Worm (Caenorhabditis elegans) whole organism, L3 larva: ENCODE measurements around the gene C27H5.12.

ENCODE experiments used
- R02D3.7 ChIP-seq: fragments of 150-350 bp; optimal IDR thresholded peaks from 2 replicates; lab custom pipeline; 2014; ENCODE audit warnings: missing biosample characterization, missing genetic modification characterization
- aly-2 ChIP-seq: fragments of 150-350 bp; optimal IDR thresholded peaks from 2 replicates; lab custom pipeline; 2014; ENCODE audit warnings: missing biosample characterization, missing genetic modification characterization
- ceh-82 ChIP-seq: fragments of 150-350 bp; optimal IDR thresholded peaks from 2 replicates; lab custom pipeline; 2014; ENCODE audit warnings: missing biosample characterization, missing genetic modification characterization
- ceh-9 ChIP-seq: sonication (generic microtip); optimal IDR thresholded peaks from 2 replicates; lab custom pipeline; 2018; ENCODE audit warnings: missing biosample characterization, missing genetic modification characterization
- daf-12 ChIP-seq: fragments of 150-350 bp; optimal IDR thresholded peaks from 2 replicates; lab custom pipeline; 2014; ENCODE audit warnings: missing biosample characterization, missing genetic modification reagents, missing genetic modification characterization
- elt-1 ChIP-seq: fragments of 150-350 bp; optimal IDR thresholded peaks from 2 replicates; lab custom pipeline; 2014; ENCODE audit warnings: missing biosample characterization, missing genetic modification characterization
- elt-2 ChIP-seq: sonication (generic microtip); optimal IDR thresholded peaks from 2 replicates; lab custom pipeline; 2016; ENCODE audit warnings: missing genetic modification reagents, mild to moderate bottlenecking, missing genetic modification characterization, missing compliant biosample characterization
- elt-3 ChIP-seq, 3 experiments: fragments of 150-350 bp in 1 of 3; sonication (generic microtip) in 2 of 3; optimal IDR thresholded peaks; 2 replicates in 2 of 3; 4 replicates in 1 of 3; lab custom pipeline; 2014 to 2017; ENCODE audit warnings: missing biosample characterization in 3 of 3, missing genetic modification characterization in 3 of 3
- fkh-10 ChIP-seq: sonication (generic microtip); optimal IDR thresholded peaks from 2 replicates; lab custom pipeline; 2017; ENCODE audit warnings: missing biosample characterization, missing genetic modification reagents, missing genetic modification characterization
- fkh-2 ChIP-seq: fragments of 150-350 bp; optimal IDR thresholded peaks from 2 replicates; lab custom pipeline; 2014; ENCODE audit warnings: missing biosample characterization, missing genetic modification reagents, missing genetic modification characterization
- hmg-11 ChIP-seq: sonication (generic microtip); optimal IDR thresholded peaks from 2 replicates; lab custom pipeline; 2016; ENCODE audit warnings: missing genetic modification characterization, missing compliant biosample characterization
- lin-15B ChIP-seq: fragments of 150-350 bp; optimal IDR thresholded peaks from 2 replicates; lab custom pipeline; 2014; ENCODE audit warnings: missing biosample characterization, missing genetic modification characterization
- nfya-1 ChIP-seq: sonication (generic microtip); optimal IDR thresholded peaks from 2 replicates; lab custom pipeline; 2017; ENCODE audit warnings: missing genetic modification characterization, mild to moderate bottlenecking, missing compliant biosample characterization, antibody characterized with exemption, moderate library complexity; ENCODE audit not compliant: insufficient read depth
- nhr-11 ChIP-seq: fragments of 150-350 bp; optimal IDR thresholded peaks from 2 replicates; lab custom pipeline; 2014; ENCODE audit warnings: missing biosample characterization, missing genetic modification characterization
- nhr-23 ChIP-seq: fragments of 150-350 bp; optimal IDR thresholded peaks from 2 replicates; lab custom pipeline; 2014; ENCODE audit warnings: missing biosample characterization, missing genetic modification reagents, missing genetic modification characterization
- nhr-237 ChIP-seq: fragments of 150-350 bp; optimal IDR thresholded peaks from 2 replicates; lab custom pipeline; 2014; ENCODE audit warnings: missing biosample characterization, missing genetic modification characterization
- nhr-25 ChIP-seq: sonication (generic microtip); optimal IDR thresholded peaks from 2 replicates; lab custom pipeline; 2017; ENCODE audit warnings: missing biosample characterization, missing genetic modification characterization
- nhr-28 ChIP-seq: fragments of 150-350 bp; optimal IDR thresholded peaks from 2 replicates; lab custom pipeline; 2014; ENCODE audit warnings: missing biosample characterization, missing genetic modification characterization
- nhr-43 ChIP-seq: sonication (generic microtip); optimal IDR thresholded peaks from 2 replicates; lab custom pipeline; 2016; ENCODE audit warnings: mild to moderate bottlenecking, missing genetic modification characterization, missing compliant biosample characterization; ENCODE audit not compliant: poor library complexity, severe bottlenecking
- nhr-76 ChIP-seq: fragments of 150-350 bp; sonication (generic microtip); optimal IDR thresholded peaks from 5 replicates; lab custom pipeline; 2014; ENCODE audit warnings: missing biosample characterization, missing genetic modification characterization
- pqm-1 ChIP-seq: fragments of 150-350 bp; optimal IDR thresholded peaks from 2 replicates; lab custom pipeline; 2017; ENCODE audit warnings: missing biosample characterization, missing genetic modification characterization, inconsistent platforms
- skn-1 ChIP-seq: fragments of 150-350 bp; optimal IDR thresholded peaks from 2 replicates; lab custom pipeline; 2014; ENCODE audit warnings: missing biosample characterization, missing genetic modification characterization
- tbx-2 ChIP-seq: sonication (generic microtip); optimal IDR thresholded peaks from 2 replicates; lab custom pipeline; 2016; ENCODE audit warnings: mild to moderate bottlenecking, missing genetic modification characterization, missing compliant biosample characterization
- unc-39 ChIP-seq: sonication (generic microtip); optimal IDR thresholded peaks from 4 replicates; lab custom pipeline; 2017; ENCODE audit warnings: missing biosample characterization, missing genetic modification characterization
- unc-62 ChIP-seq: fragments of 150-350 bp; sonication (generic microtip); optimal IDR thresholded peaks from 4 replicates; lab custom pipeline; 2014; ENCODE audit warnings: missing biosample characterization, missing genetic modification reagents, missing genetic modification characterization
- ztf-4 ChIP-seq: fragments of 150-350 bp; optimal IDR thresholded peaks from 2 replicates; lab custom pipeline; 2014; ENCODE audit warnings: missing biosample characterization, missing genetic modification characterization

The C27H5.12 gene

ce11 chrII:7183493-7184272 lies 22.3 kb upstream of the C27H5.12 start, which contains the start of gene pdl-1 (continued):
- TF ChIP-seq nhr-237 (tag; lab: Kevin White, UChicago), result no peak
- no peak for TF ChIP-seq elt-1 (tag; lab: Kevin White, UChicago)
- TF ChIP-seq nhr-11 (tag; lab: Kevin White, UChicago), result no peak
- peak; percentile 59 for TF ChIP-seq ceh-82 (tag; lab: Kevin White, UChicago)
- no peak for TF ChIP-seq fkh-2
- TF ChIP-seq nhr-25 (tag; lab: Kevin White, UChicago), result no peak
- TF ChIP-seq skn-1 (tag; lab: Kevin White, UChicago), result peak; percentile 6
- no peak for TF ChIP-seq hmg-11 (tag; lab: Kevin White, UChicago)
- peak; percentile 11 for TF ChIP-seq pqm-1 (tag; lab: Kevin White, UChicago)
- TF ChIP-seq tbx-2, result peak; percentile 62

ce11 chrII:7182630-7183029 lies 21.2 kb upstream of the C27H5.12 start:
- TF ChIP-seq elt-1 (tag; lab: Kevin White, UChicago) (no peak), nhr-43 (tag; lab: Kevin White, UChicago) (no peak), elt-2 (tag; lab: Kevin White, UChicago) (no peak), hmg-11 (tag; lab: Kevin White, UChicago) (peak; percentile 57), nhr-28 (tag; lab: Kevin White, UChicago) (no peak), R02D3.7 (no peak), skn-1 (tag; lab: Kevin White, UChicago) (no peak), daf-12 (tag; lab: Kevin White, UChicago) (no peak), tbx-2 (no peak), nfya-1 (tag; lab: Kevin White, UChicago) (peak; percentile 58), fkh-10 (GFP tag; lab: Kevin White, UChicago) (peak; percentile 72)

DNA sequence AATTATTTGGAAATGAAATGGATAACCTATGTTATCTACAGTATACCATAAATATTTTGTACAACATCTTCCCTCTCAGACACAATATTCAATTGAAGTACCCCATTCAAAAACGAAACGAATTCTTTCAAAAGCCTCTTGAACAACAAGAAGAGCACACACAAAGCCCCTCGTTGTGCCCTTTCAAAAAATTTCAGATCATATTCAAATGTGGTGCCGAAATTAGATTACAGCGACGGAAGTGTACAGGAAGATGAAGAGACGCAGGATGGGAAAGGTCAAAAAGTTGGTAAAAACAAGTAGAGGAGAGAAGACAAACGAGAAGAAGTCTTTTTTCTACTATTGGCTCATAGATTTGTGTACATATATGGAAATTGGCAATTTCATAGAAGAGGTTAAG lies 14.7 kb upstream of the C27H5.12 start:
- TF ChIP-seq ceh-82 (tag; lab: Kevin White, UChicago) (no peak), unc-62 (GFP tag; lab: Kevin White, UChicago) (no peak), fkh-10 (GFP tag; lab: Kevin White, UChicago) (peak; percentile 15)

DNA sequence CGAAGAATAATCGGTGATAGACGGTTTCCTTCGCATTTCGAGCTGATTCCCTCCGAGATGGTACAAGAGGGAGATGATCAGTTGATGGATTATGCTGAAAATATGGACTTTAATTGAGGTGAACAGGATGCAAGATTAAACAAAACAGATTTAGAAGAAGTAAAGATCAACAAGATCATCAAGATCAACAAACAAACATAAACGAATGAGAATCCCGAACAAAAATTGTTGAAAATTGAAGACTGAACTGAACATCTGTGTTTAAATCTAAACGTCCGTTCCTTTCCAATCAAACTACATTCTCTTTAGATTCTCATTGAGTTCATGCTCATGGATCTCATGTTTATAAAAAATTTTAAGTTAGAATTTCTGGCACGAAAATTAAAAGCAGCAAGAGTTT lies 13.4 kb upstream of the C27H5.12 start, which contains the start of gene glc-4:
Gene glc-4, minus strand, starts transcription at position 101 of the 400 bp plus-strand sequence.
- TF ChIP-seq nhr-76 (tag; lab: Kevin White, UChicago), result no peak
- no peak for TF ChIP-seq lin-15B (tag; lab: Kevin White, UChicago)
- TF ChIP-seq aly-2 (tag; lab: Kevin White, UChicago), result no peak

DNA sequence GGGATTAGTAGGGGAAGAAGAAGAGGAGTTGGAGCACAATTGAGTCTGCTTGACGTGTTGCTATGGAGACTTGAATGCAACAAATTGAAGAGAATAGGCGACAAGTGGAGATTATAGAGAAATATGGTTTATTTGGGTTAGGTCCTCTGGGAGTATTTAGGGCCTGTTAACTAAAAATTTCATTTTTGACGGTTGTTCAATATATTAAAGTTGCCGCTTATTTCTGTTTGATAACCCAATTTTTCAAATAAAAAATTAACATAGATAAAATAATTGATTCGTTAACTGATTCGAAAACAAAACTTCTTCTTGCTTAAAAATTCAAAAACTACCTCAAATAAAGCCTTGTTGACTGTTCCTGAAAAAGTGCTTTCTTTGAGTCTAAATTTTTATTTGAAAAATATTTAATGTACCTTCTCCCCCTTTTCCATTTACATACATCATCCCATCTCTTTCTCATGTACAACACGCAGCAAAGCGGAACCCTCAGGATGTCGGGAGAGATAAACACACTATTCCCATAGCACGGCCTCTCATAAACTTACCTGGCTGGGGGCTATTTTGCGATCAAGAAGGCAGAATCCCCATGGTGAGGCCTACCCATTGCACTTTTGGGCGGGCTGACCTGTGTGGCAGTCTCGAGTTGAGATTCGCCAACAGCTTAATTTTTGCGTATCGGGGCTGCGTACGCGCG lies 10.0 kb upstream of the C27H5.12 start, which contains the start of gene dyf-13:
Gene dyf-13, minus strand, starts transcription at position 51 of the 694 bp plus-strand sequence.
- TF ChIP-seq ztf-4, result no peak

DNA sequence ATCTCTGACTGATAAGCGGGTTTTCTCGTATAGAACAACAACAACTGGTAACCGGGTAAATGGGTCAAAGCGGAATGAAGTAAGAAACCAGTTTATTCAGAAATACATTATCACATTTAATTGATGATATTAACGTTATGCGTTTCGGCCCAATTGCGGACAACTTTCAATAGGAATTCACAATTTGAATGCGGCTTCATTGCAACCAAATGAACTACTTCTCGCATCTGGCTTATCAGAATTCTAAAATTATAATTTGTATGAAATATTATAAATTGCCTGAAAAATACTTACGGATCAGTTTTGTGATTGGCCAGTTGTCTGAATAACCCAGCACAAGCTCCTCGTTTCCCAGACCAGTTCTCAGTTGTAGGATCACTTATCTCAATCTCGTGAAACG lies 7.3 kb upstream of the C27H5.12 start, which contains the start of gene col-36:
Gene col-36, minus strand, starts transcription at position 101 of the 400 bp plus-strand sequence.
- TF ChIP-seq aly-2 (tag; lab: Kevin White, UChicago) (no peak), nhr-23 (tag; lab: Kevin White, UChicago) (peak; percentile 50)

- TF ChIP-seq ceh-9, result no peak
- no peak for TF ChIP-seq unc-39 (tag; lab: Kevin White, UChicago)
- no peak for TF ChIP-seq nhr-11 (tag; lab: Kevin White, UChicago)
- peak; percentile 94 for TF ChIP-seq pqm-1 (tag; lab: Kevin White, UChicago)
- TF ChIP-seq elt-2 (tag; lab: Kevin White, UChicago), result peak; percentile 93
- no peak for TF ChIP-seq elt-3 (tag; optimal IDR thresholded peaks at IDR 0.05; lab: Kevin White, UChicago)
These were observed 5.4 kb upstream of the C27H5.12 start for ce11 chrII:7166768-7167167.
